Fruit fly (Drosophila melanogaster): Measurements from ENCODE around the gene CG10973.

The CG10973 gene

DNA sequence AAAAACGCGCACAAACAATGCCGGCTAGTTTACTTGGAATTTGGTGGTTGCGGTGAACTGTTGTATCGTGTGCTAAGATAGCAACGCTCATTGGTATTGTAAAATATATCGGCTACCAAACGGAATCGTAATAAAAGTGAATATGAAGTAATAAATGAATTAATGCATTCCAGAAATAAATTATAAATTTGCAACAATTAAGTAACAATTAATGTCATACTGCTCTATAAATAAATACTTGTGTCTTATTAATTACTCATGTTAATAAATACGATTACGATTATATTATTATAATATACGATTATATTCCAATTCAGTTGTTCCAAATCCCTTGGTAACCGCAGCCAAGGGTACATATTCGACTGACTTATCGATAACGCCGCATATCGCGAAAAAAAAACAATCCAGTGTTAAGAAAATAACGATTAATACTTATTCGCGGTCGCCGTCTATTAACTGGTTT lies 20.0 kb downstream of the CG10973 start, which contains the start of the genes SmD1 and Ptp69D (continued):
- TF ChIP-seq ato (GFP tag; IDR thresholded peaks at IDR 0.05; ENCODE audit: partially characterized antibody) (no peak), ham (GFP tag; IDR thresholded peaks at IDR 0.05) (no peak), CG1024 (GFP tag; IDR thresholded peaks at IDR 0.05) (no peak), pum (GFP tag; optimal IDR thresholded peaks at IDR 0.05) (no peak), trem (tag; optimal IDR thresholded peaks at IDR 0.05) (peak; percentile 68), CG1647 (GFP tag; optimal IDR thresholded peaks at IDR 0.05) (no peak), CG7372 (GFP tag; IDR thresholded peaks at IDR 0.05) (no peak), CG30431 (GFP tag; optimal IDR thresholded peaks at IDR 0.05) (no peak), CG13424 (tag; optimal IDR thresholded peaks at IDR 0.05) (peak; percentile 23), Atf3 (GFP tag; optimal IDR thresholded peaks at IDR 0.05) (no peak), Scr (GFP tag; IDR thresholded peaks at IDR 0.05; ENCODE audit: partially characterized antibody) (peak; percentile 88), CG4424 (GFP tag; optimal IDR thresholded peaks at IDR 0.05) (no peak), stwl (tag; optimal IDR thresholded peaks at IDR 0.05) (peak; percentile 69), Kr (GFP tag; optimal IDR thresholded peaks at IDR 0.05) (no peak), CG12299 (tag; optimal IDR thresholded peaks at IDR 0.05) (peak; percentile 10), CG9817 (tag; optimal IDR thresholded peaks at IDR 0.05) (no peak), stc (GFP tag; IDR thresholded peaks at IDR 0.05) (no peak), bcd (GFP tag; optimal IDR thresholded peaks at IDR 0.05) (no peak), CoRest (tag; optimal IDR thresholded peaks at IDR 0.05) (no peak), sr (GFP tag; IDR thresholded peaks at IDR 0.05) (no peak), ci (GFP tag; IDR thresholded peaks at IDR 0.05) (no peak), zen2 (GFP tag; IDR thresholded peaks at IDR 0.05; ENCODE audit: partially characterized antibody) (peak; percentile 32; the same call in 1 of the 3 replicates), z (GFP tag; IDR thresholded peaks at IDR 0.05) (no peak), CG4730 (GFP tag; IDR thresholded peaks at IDR 0.05) (no peak), Ssrp (tag; optimal IDR thresholded peaks at IDR 0.05) (no peak), CG3726 (GFP tag; IDR thresholded peaks at IDR 0.05) (no peak), CG6854 (GFP tag; optimal IDR thresholded peaks at IDR 0.05) (no peak), D19A (tag; optimal IDR thresholded peaks at IDR 0.05) (peak; percentile 14), CG9876 (GFP tag; optimal IDR thresholded peaks at IDR 0.05) (no peak), CG10462 (GFP tag; optimal IDR thresholded peaks at IDR 0.05) (no peak), CG17385 (GFP tag; optimal IDR thresholded peaks at IDR 0.05) (no peak), zfh1 (GFP tag; IDR thresholded peaks at IDR 0.05) (no peak), CG8281 (tag; optimal IDR thresholded peaks at IDR 0.05) (no peak), Gug (GFP tag; IDR thresholded peaks at IDR 0.05) (no peak), Drgx (GFP tag; IDR thresholded peaks at IDR 0.05) (no peak), salm (tag; optimal IDR thresholded peaks at IDR 0.05) (no peak), CG10565 (GFP tag; optimal IDR thresholded peaks at IDR 0.05) (no peak), Nf-YB (GFP tag; optimal IDR thresholded peaks at IDR 0.05) (no peak), lab (GFP tag; optimal IDR thresholded peaks at IDR 0.05) (no peak), Neu2 (GFP tag; optimal IDR thresholded peaks at IDR 0.05; ENCODE audit: borderline replicate concordance) (no peak), CG17361 (GFP tag; IDR thresholded peaks at IDR 0.05) (peak; percentile 65; the same call in 2 of the 3 replicates), slbo (GFP tag; IDR thresholded peaks at IDR 0.05) (no peak), CG12769 (tag; optimal IDR thresholded peaks at IDR 0.05) (no peak), cad (GFP tag; optimal IDR thresholded peaks at IDR 0.05) (no peak), CG4360 (GFP tag; IDR thresholded peaks at IDR 0.05) (no peak), Stat92E (GFP tag; optimal IDR thresholded peaks at IDR 0.05) (peak in 1 of 3 experiments; percentile 40), slou (GFP tag; optimal IDR thresholded peaks at IDR 0.05) (no peak), Elba2 (GFP tag; optimal IDR thresholded peaks at IDR 0.05) (no peak), en (GFP tag; optimal IDR thresholded peaks at IDR 0.05) (no peak), pb (GFP tag; optimal IDR thresholded peaks at IDR 0.05) (no peak), CG3995 (GFP tag; optimal IDR thresholded peaks at IDR 0.05) (peak; percentile 26), HmgD (GFP tag; optimal IDR thresholded peaks at IDR 0.05) (no peak)

All from whole organism, embryonic.